Worm (Caenorhabditis elegans) whole organism, mixed stage, embryonic: ENCODE measurements around the gene spin-1.

Experiments used
- ces-1 ChIP-seq: fragments of 150-350 bp; optimal IDR thresholded peaks from 2 replicates; lab custom pipeline; 2014; ENCODE audit warnings: missing biosample characterization, missing genetic modification reagents, missing genetic modification characterization
- flh-1 ChIP-seq: fragments of 200-800 bp; sonication (Bioruptor generic); optimal IDR thresholded peaks from 2 replicates; lab custom pipeline; 2018; ENCODE audit warnings: mild to moderate bottlenecking, missing genetic modification characterization, moderate library complexity, missing compliant biosample characterization
- ham-2 ChIP-seq: fragments of 200-800 bp; sonication (Bioruptor generic); optimal IDR thresholded peaks from 2 replicates; lab custom pipeline; 2018; ENCODE audit warnings: mild to moderate bottlenecking, missing genetic modification characterization, missing compliant biosample characterization
- mls-2 ChIP-seq: sonication (generic microtip); optimal IDR thresholded peaks from 2 replicates; lab custom pipeline; 2016; ENCODE audit warnings: mild to moderate bottlenecking, missing genetic modification characterization, moderate library complexity, missing compliant biosample characterization
- nhr-28 ChIP-seq: fragments of 150-350 bp; optimal IDR thresholded peaks from 2 replicates; lab custom pipeline; 2014; ENCODE audit warnings: missing biosample characterization, missing genetic modification characterization
- nhr-76 ChIP-seq: sonication (generic microtip); optimal IDR thresholded peaks from 2 replicates; lab custom pipeline; 2017; ENCODE audit warnings: missing biosample characterization, missing genetic modification characterization
- snpc-4 ChIP-seq: fragments of 150-350 bp; optimal IDR thresholded peaks from 2 replicates; lab custom pipeline; 2014; ENCODE audit warnings: missing biosample characterization, missing genetic modification characterization
- ztf-11 ChIP-seq: fragments of 150-350 bp; optimal IDR thresholded peaks from 2 replicates; lab custom pipeline; 2014; ENCODE audit warnings: missing biosample characterization, missing genetic modification characterization

DNA sequence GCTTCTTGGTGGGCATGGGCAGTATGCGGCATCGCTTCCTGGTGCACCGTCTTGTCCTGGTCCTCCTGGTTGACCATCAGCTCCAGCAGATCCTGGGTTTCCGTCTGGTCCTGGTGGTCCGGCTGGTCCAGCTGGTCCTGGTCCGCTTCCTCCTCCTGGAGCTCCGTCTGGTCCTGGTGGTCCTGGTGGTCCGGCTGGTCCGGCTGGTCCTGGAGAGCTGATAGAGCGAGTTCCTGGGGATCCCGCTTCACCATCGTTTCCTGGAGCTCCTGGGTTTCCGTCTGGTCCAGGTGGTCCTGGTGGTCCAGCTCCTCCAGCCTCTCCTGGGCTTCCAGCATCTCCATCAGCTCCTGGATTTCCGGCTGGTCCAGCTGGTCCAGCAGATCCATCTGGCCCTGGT is 52.2 kb downstream of the spin-1 start:
- TF ChIP-seq ham-2 (GFP tag; lab: Kevin White, UChicago) (no peak), nhr-76 (tag; lab: Kevin White, UChicago) (no peak), ces-1 (GFP tag; lab: Kevin White, UChicago) (no peak), mls-2 (tag; lab: Kevin White, UChicago) (no peak), snpc-4 (tag; lab: Kevin White, UChicago) (no peak), ztf-11 (tag; lab: Kevin White, UChicago) (no peak), flh-1 (no peak), nhr-28 (tag; lab: Kevin White, UChicago) (no peak)
